Worm (Caenorhabditis elegans) whole organism, L2 larva: Measurements from ENCODE around the gene gst-17.

ENCODE experiments used
- C34F6.9 ChIP-seq: fragments of 150-350 bp; optimal IDR thresholded peaks from 2 replicates; lab custom pipeline; 2014; ENCODE audit warnings: missing biosample characterization, missing genetic modification characterization
- F13H6.1 ChIP-seq: sonication (generic microtip); optimal IDR thresholded peaks from 2 replicates; lab custom pipeline; 2016; ENCODE audit warnings: missing genetic modification characterization, missing compliant biosample characterization
- R02D3.7 ChIP-seq: fragments of 150-350 bp; optimal IDR thresholded peaks from 2 replicates; lab custom pipeline; 2014; ENCODE audit warnings: missing biosample characterization, missing genetic modification characterization
- ama-1 ChIP-seq: fragments of 150-350 bp; optimal IDR thresholded peaks from 2 replicates; lab custom pipeline; 2018; ENCODE audit warnings: inconsistent platforms
- blmp-1 ChIP-seq: sonication (generic microtip); optimal IDR thresholded peaks from 2 replicates; lab custom pipeline; 2017; ENCODE audit warnings: missing genetic modification characterization, mild to moderate bottlenecking, missing compliant biosample characterization, antibody characterized with exemption, moderate library complexity; ENCODE audit not compliant: insufficient read depth
- ceh-16 ChIP-seq: fragments of 150-350 bp; optimal IDR thresholded peaks from 2 replicates; lab custom pipeline; 2014; ENCODE audit warnings: missing biosample characterization, missing genetic modification characterization
- ceh-82 ChIP-seq: fragments of 150-350 bp; optimal IDR thresholded peaks from 2 replicates; lab custom pipeline; 2014; ENCODE audit warnings: missing biosample characterization, missing genetic modification characterization
- elt-1 ChIP-seq: fragments of 150-350 bp; optimal IDR thresholded peaks from 2 replicates; lab custom pipeline; 2014; ENCODE audit warnings: missing biosample characterization, missing genetic modification characterization
- gmeb-1 ChIP-seq: fragments of 150-350 bp; optimal IDR thresholded peaks from 2 replicates; lab custom pipeline; 2014; ENCODE audit warnings: missing biosample characterization, missing genetic modification characterization
- lin-11 ChIP-seq: fragments of 150-350 bp; sonication (generic microtip); optimal IDR thresholded peaks from 2 replicates; lab custom pipeline; 2014; ENCODE audit warnings: missing biosample characterization, missing genetic modification characterization, inconsistent platforms, mixed read lengths
- lin-39 ChIP-seq: fragments of 150-350 bp; optimal IDR thresholded peaks from 2 replicates; lab custom pipeline; 2014; ENCODE audit warnings: missing biosample characterization, missing genetic modification reagents, missing genetic modification characterization
- lsy-2 ChIP-seq, 2 experiments: fragments of 150-350 bp in 1 of 2; sonication (generic microtip) in 1 of 2; optimal IDR thresholded peaks; 2 replicates each; lab custom pipeline; 2014 to 2017; ENCODE audit warnings: missing biosample characterization in 2 of 2, missing genetic modification characterization in 2 of 2
- mab-5 ChIP-seq: fragments of 150-350 bp; optimal IDR thresholded peaks from 2 replicates; lab custom pipeline; 2014; ENCODE audit warnings: missing biosample characterization, missing genetic modification characterization
- mbf-1 ChIP-seq: sonication (generic microtip); optimal IDR thresholded peaks from 2 replicates; lab custom pipeline; 2017; ENCODE audit warnings: missing biosample characterization, missing genetic modification characterization
- nhr-11 ChIP-seq: fragments of 150-350 bp; optimal IDR thresholded peaks from 2 replicates; lab custom pipeline; 2014; ENCODE audit warnings: missing biosample characterization, missing genetic modification characterization
- nhr-129 ChIP-seq: fragments of 150-350 bp; optimal IDR thresholded peaks from 2 replicates; lab custom pipeline; 2014; ENCODE audit warnings: missing biosample characterization, missing genetic modification characterization
- nhr-21 ChIP-seq: fragments of 150-350 bp; optimal IDR thresholded peaks from 2 replicates; lab custom pipeline; 2014; ENCODE audit warnings: missing biosample characterization, missing genetic modification characterization
- nhr-23 ChIP-seq: fragments of 150-350 bp; optimal IDR thresholded peaks from 2 replicates; lab custom pipeline; 2014; ENCODE audit warnings: missing biosample characterization, missing genetic modification reagents, missing genetic modification characterization
- nhr-237 ChIP-seq: fragments of 150-350 bp; optimal IDR thresholded peaks from 2 replicates; lab custom pipeline; 2014; ENCODE audit warnings: missing biosample characterization, missing genetic modification characterization
- nhr-25 ChIP-seq: fragments of 150-350 bp; sonication (generic microtip); optimal IDR thresholded peaks from 3 replicates; lab custom pipeline; 2014; ENCODE audit warnings: missing biosample characterization, missing genetic modification characterization
- peb-1 ChIP-seq: fragments of 150-350 bp; optimal IDR thresholded peaks from 2 replicates; lab custom pipeline; 2014; ENCODE audit warnings: missing biosample characterization, missing genetic modification characterization
- sem-4 ChIP-seq: fragments of 150-350 bp; optimal IDR thresholded peaks from 2 replicates; lab custom pipeline; 2014; ENCODE audit warnings: missing biosample characterization, missing genetic modification reagents, missing genetic modification characterization
- skn-1 ChIP-seq: sonication (generic microtip); optimal IDR thresholded peaks from 2 replicates; lab custom pipeline; 2017; ENCODE audit warnings: missing biosample characterization, missing genetic modification characterization
- sma-3 ChIP-seq: sonication (generic microtip); optimal IDR thresholded peaks from 2 replicates; lab custom pipeline; 2016; ENCODE audit warnings: missing genetic modification reagents, missing genetic modification characterization, missing compliant biosample characterization
- sma-9 ChIP-seq, 2 experiments: fragments of 150-350 bp in 1 of 2; sonication (generic microtip) in 1 of 2; optimal IDR thresholded peaks; 2 replicates each; lab custom pipeline; 2014 to 2016; ENCODE audit warnings: missing genetic modification characterization in 2 of 2, mild to moderate bottlenecking in 1 of 2, missing biosample characterization in 1 of 2, missing compliant biosample characterization in 1 of 2, missing genetic modification reagents in 1 of 2, moderate library complexity in 1 of 2
- unc-39 ChIP-seq: fragments of 150-350 bp; optimal IDR thresholded peaks from 2 replicates; lab custom pipeline; 2014; ENCODE audit warnings: missing biosample characterization, missing genetic modification characterization
- ztf-1 ChIP-seq: fragments of 200-800 bp; sonication (Bioruptor generic); conservative IDR thresholded peaks from 2 replicates; pipeline ENCODE4 v1.3.6; 2022; ENCODE audit warnings: missing genetic modification characterization, missing compliant biosample characterization
- ztf-4 ChIP-seq: fragments of 150-350 bp; optimal IDR thresholded peaks from 2 replicates; lab custom pipeline; 2014; ENCODE audit warnings: missing biosample characterization, missing genetic modification characterization

The gst-17 gene

ce11 chrII:13637941-13638489 lies 7.4 kb upstream of the gst-17 start, which contains the start of gene phdh-1:
TSS of gene phdh-1 (minus strand) at chrII:13638480.
- TF ChIP-seq sma-9 (GFP tag; optimal IDR thresholded peaks at IDR 0.05; lab: Kevin White, UChicago) (peak; percentile 51), sma-9 (tag; optimal IDR thresholded peaks at IDR 0.05; lab: Kevin White, UChicago) (no peak), ztf-4 (tag; lab: Kevin White, UChicago) (no peak)

ce11 chrII:13637464-13637863 lies 6.9 kb upstream of the gst-17 start:
- TF ChIP-seq nhr-237 = no peak
- peak; percentile 19 for TF ChIP-seq ama-1
- TF ChIP-seq, all 48 proteins: peak for 1

DNA sequence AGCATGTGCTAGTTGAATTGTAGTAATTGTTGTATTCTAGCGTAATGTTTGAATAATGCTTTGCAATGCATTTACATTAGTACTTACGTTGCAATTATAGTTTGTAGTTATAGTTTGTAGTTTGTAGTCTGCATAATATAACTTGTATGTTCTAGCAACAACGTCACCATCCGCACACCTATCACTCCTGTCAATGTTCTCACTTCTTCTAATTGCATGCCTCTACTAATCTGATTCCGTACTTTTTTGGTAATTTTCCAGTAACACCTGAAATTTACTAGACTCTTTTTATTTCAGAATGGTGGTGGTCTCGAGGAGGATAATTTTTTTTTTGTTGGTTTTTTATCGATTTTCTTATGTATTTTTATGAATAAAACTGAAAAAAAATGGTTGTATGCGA lies 6.0 kb upstream of the gst-17 start:
- TF ChIP-seq ceh-82 (no peak), C34F6.9 (tag; lab: Kevin White, UChicago) (no peak), ztf-1 (no peak), nhr-23 (tag; lab: Kevin White, UChicago) (no peak), R02D3.7 (tag; lab: Kevin White, UChicago) (no peak), lsy-2 (tag; optimal IDR thresholded peaks at IDR 0.05; lab: Kevin White, UChicago) (no peak), nhr-25 (tag; lab: Kevin White, UChicago) (peak; percentile 34), mab-5 (tag; lab: Kevin White, UChicago) (no peak), gmeb-1 (tag; lab: Kevin White, UChicago) (no peak), sma-3 (GFP tag; lab: Kevin White, UChicago) (no peak), ama-1 (peak; percentile 77), ztf-4 (tag; lab: Kevin White, UChicago) (no peak), F13H6.1 (tag; lab: Kevin White, UChicago) (no peak), blmp-1 (peak; percentile 8), nhr-21 (tag; lab: Kevin White, UChicago) (peak; percentile 23)

- TF ChIP-seq elt-1 (tag; lab: Kevin White, UChicago) = peak; percentile 93
- no peak for TF ChIP-seq lsy-2 (tag; optimal IDR thresholded peaks at IDR 0.05; lab: Kevin White, UChicago)
- TF ChIP-seq skn-1 (tag; lab: Kevin White, UChicago) = no peak
- TF ChIP-seq sma-9 (GFP tag; optimal IDR thresholded peaks at IDR 0.05; lab: Kevin White, UChicago) = peak; percentile 68
- TF ChIP-seq sma-9 (tag; optimal IDR thresholded peaks at IDR 0.05; lab: Kevin White, UChicago) = no peak
- no peak for TF ChIP-seq lin-11 (tag; lab: Kevin White, UChicago)
- peak; percentile 69 for TF ChIP-seq nhr-129
Observed at ce11 chrII:13632238-13632637, 1.6 kb upstream of the gst-17 start, which contains the start of gene tag-10. TSS of gene tag-10 (plus strand) at chrII:13632584.

- no peak for TF ChIP-seq nhr-11 (tag; lab: Kevin White, UChicago)
- no peak for TF ChIP-seq lin-39 (tag; lab: Kevin White, UChicago)
- no peak for TF ChIP-seq lin-11 (tag; lab: Kevin White, UChicago)
- TF ChIP-seq sem-4 (tag; lab: Kevin White, UChicago) = no peak
- no peak for TF ChIP-seq ama-1
- TF ChIP-seq blmp-1 = no peak
- TF ChIP-seq mbf-1 (tag; lab: Kevin White, UChicago) = no peak
- no peak for TF ChIP-seq ceh-82
Observed at ce11 chrII:13627001-13627400, 3.6 kb downstream of the gst-17 start, which contains the start of gene gst-19. TSS of gene gst-19 (minus strand) at chrII:13627145.

ce11 chrII:13624330-13624729 lies 6.3 kb downstream of the gst-17 start, which contains the start of gene gst-16:
TSS of gene gst-16 (minus strand) at chrII:13624440.
- no peak for TF ChIP-seq ceh-82
- TF ChIP-seq C34F6.9 (tag; lab: Kevin White, UChicago) = no peak
- peak; percentile 70 for TF ChIP-seq skn-1 (tag; lab: Kevin White, UChicago)
- TF ChIP-seq elt-1 (tag; lab: Kevin White, UChicago) = no peak
- no peak for TF ChIP-seq gmeb-1 (tag; lab: Kevin White, UChicago)

ce11 chrII:13617808-13618207 lies 12.8 kb downstream of the gst-17 start, which contains the start of gene gst-12:
TSS of gene gst-12 (minus strand) at chrII:13618061.
- no peak for TF ChIP-seq nhr-237
- no peak for TF ChIP-seq ceh-82
- TF ChIP-seq skn-1 (tag; lab: Kevin White, UChicago) = no peak
- TF ChIP-seq sma-3 (GFP tag; lab: Kevin White, UChicago) = no peak
- peak; percentile 61 for TF ChIP-seq nhr-21 (tag; lab: Kevin White, UChicago)
- TF ChIP-seq ceh-16 = no peak
- TF ChIP-seq peb-1 = no peak
- TF ChIP-seq R02D3.7 (tag; lab: Kevin White, UChicago) = no peak
- TF ChIP-seq mbf-1 (tag; lab: Kevin White, UChicago) = no peak
- no peak for TF ChIP-seq unc-39 (tag; lab: Kevin White, UChicago)
- TF ChIP-seq ztf-1 = no peak
- no peak for TF ChIP-seq ztf-4 (tag; lab: Kevin White, UChicago)
- TF ChIP-seq ama-1 = no peak
- TF ChIP-seq F13H6.1 (tag; lab: Kevin White, UChicago) = no peak
- no peak for TF ChIP-seq sem-4 (tag; lab: Kevin White, UChicago)
- TF ChIP-seq sma-9 (GFP tag; optimal IDR thresholded peaks at IDR 0.05; lab: Kevin White, UChicago) = peak; percentile 63
- TF ChIP-seq sma-9 (tag; optimal IDR thresholded peaks at IDR 0.05; lab: Kevin White, UChicago) = no peak
